Worm (Caenorhabditis elegans): ENCODE results near the gene chch-3.

Gene chch-3

ce11 chrII:9416381-9417276 lies at the start of gene chch-3, which contains the start of gene gss-1:
TSS of gene chch-3 (plus strand) at chrII:9417013.
TSS of gene gss-1 (minus strand) at chrII:9416431.
- no peak for TF ChIP-seq tra-4 (tag; optimal IDR thresholded peaks at IDR 0.05)
- TF ChIP-seq flt-1 (GFP tag; IDR thresholded peaks at IDR 0.05), result no peak
- TF ChIP-seq tbx-37 (GFP tag; conservative IDR thresholded peaks at IDR 0.05), result no peak
- TF ChIP-seq scrt-1 (GFP tag; IDR thresholded peaks at IDR 0.05), result no peak
- TF ChIP-seq sea-1 (GFP tag; conservative IDR thresholded peaks at IDR 0.05), result no peak
- TF ChIP-seq aly-1 (tag; optimal IDR thresholded peaks at IDR 0.05), result no peak
- no peak for TF ChIP-seq ceh-13 (GFP tag; optimal IDR thresholded peaks at IDR 0.05)
- TF ChIP-seq B0310.2 (tag; optimal IDR thresholded peaks at IDR 0.05), result no peak
- no peak for TF ChIP-seq hnd-1 (tag; optimal IDR thresholded peaks at IDR 0.05)
- no peak for TF ChIP-seq hmbx-1 (tag; optimal IDR thresholded peaks at IDR 0.05)
- TF ChIP-seq tbx-11 (GFP tag; IDR thresholded peaks at IDR 0.05), result no peak
- TF ChIP-seq F13C5.2 (tag; optimal IDR thresholded peaks at IDR 0.05), result no peak

DNA sequence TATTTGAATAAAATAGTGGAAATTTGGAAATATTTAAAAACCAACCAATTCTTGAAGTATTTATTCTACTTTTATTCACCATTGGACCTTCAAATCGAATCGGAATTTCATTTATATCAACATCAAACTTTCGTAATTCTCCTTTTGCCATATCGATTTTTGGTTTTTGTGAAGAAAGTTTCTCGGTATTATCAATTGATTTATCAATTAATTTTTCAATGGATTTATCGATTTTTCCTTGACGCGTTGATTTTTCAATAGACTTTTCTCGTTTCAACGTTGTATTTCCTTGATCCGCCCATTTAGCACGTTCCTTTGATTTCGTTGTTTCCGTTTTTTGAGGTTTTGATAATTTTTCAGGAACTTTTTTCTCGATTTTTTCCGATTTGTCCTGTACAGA lies 47.4 kb upstream of the chch-3 start:
- TF ChIP-seq tbx-11 (GFP tag; IDR thresholded peaks at IDR 0.05), result no peak
- no peak for TF ChIP-seq F13C5.2 (tag; optimal IDR thresholded peaks at IDR 0.05)
- no peak for TF ChIP-seq ets-7 (tag; optimal IDR thresholded peaks at IDR 0.05)
- TF ChIP-seq hmg-4 (GFP tag; optimal IDR thresholded peaks at IDR 0.05), result no peak
- TF ChIP-seq ama-1 (optimal IDR thresholded peaks at IDR 0.05), result no peak
- no peak for TF ChIP-seq scrt-1 (GFP tag; IDR thresholded peaks at IDR 0.05)
- TF ChIP-seq ceh-13 (GFP tag; optimal IDR thresholded peaks at IDR 0.05), result no peak
- TF ChIP-seq tra-4 (tag; optimal IDR thresholded peaks at IDR 0.05), result no peak
- TF ChIP-seq ceh-36 (tag; optimal IDR thresholded peaks at IDR 0.05), result no peak

DNA sequence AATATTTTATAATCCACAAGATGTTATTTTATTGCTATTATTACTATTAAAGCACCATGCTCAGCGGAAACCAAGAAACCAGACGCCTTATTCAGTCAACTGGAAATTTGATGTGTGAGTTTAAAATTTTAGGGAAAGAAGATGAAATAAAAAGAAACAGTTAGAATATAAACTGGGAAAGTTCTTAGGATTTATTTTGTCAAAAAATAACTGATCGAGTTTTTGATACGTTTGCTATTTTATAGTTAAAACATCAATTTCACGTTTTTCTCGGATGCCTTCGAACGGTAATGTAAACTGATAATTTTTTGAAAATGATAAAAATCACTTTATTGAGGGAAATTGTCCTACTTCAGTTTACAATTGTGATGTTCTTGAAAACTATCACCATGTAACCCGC lies 44.4 kb upstream of the chch-3 start, which contains the start of gene C06C3.3:
TSS of gene C06C3.3 (minus strand) at position 101 of the 400 bp plus-strand sequence.
- TF ChIP-seq aly-1 (tag; optimal IDR thresholded peaks at IDR 0.05) (no peak), scrt-1 (GFP tag; IDR thresholded peaks at IDR 0.05) (no peak), ceh-13 (GFP tag; optimal IDR thresholded peaks at IDR 0.05) (no peak), B0310.2 (tag; optimal IDR thresholded peaks at IDR 0.05) (no peak), ets-7 (tag; optimal IDR thresholded peaks at IDR 0.05) (no peak), tbx-11 (GFP tag; IDR thresholded peaks at IDR 0.05) (no peak), F13C5.2 (tag; optimal IDR thresholded peaks at IDR 0.05) (no peak), hmg-4 (GFP tag; optimal IDR thresholded peaks at IDR 0.05) (no peak), tbx-37 (GFP tag; conservative IDR thresholded peaks at IDR 0.05) (no peak), hnd-1 (tag; optimal IDR thresholded peaks at IDR 0.05) (no peak), pes-1 (GFP tag; IDR thresholded peaks at IDR 0.05) (no peak), ceh-36 (tag; optimal IDR thresholded peaks at IDR 0.05) (no peak), tra-4 (tag; optimal IDR thresholded peaks at IDR 0.05) (no peak)

DNA sequence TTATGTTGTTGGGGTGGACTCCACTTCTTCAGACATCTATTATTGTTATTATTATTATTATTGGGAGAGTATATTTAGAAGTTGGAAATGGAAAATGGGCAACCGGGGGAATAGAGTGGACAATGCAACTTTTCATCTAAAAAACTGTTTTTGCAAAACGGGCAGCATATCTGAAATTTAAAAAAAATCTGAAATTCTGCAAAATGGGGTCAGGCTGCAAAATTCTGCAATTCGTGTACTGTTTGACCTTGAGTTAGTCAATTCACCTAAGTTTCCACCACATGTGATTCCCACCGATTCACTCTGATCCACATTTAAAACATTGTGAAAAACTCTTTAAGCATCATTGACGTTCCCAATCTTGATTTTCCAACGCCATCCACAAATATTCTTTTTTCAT lies 43.8 kb upstream of the chch-3 start, which contains the start of gene C06C3.4:
TSS of gene C06C3.4 (plus strand) at position 301 of the 400 bp plus-strand sequence.
- no peak for TF ChIP-seq ceh-13 (GFP tag; optimal IDR thresholded peaks at IDR 0.05)

- TF ChIP-seq tbx-11 (GFP tag; IDR thresholded peaks at IDR 0.05) (no peak), ets-7 (tag; optimal IDR thresholded peaks at IDR 0.05) (no peak), tbx-37 (GFP tag; conservative IDR thresholded peaks at IDR 0.05) (no peak), pes-1 (GFP tag; IDR thresholded peaks at IDR 0.05) (no peak), ama-1 (optimal IDR thresholded peaks at IDR 0.05) (no peak), sea-1 (GFP tag; conservative IDR thresholded peaks at IDR 0.05) (no peak), tra-4 (tag; optimal IDR thresholded peaks at IDR 0.05) (no peak), hnd-1 (tag; optimal IDR thresholded peaks at IDR 0.05) (no peak), hmbx-1 (tag; optimal IDR thresholded peaks at IDR 0.05) (no peak), F13C5.2 (tag; optimal IDR thresholded peaks at IDR 0.05) (no peak), aly-1 (tag; optimal IDR thresholded peaks at IDR 0.05) (no peak), scrt-1 (GFP tag; IDR thresholded peaks at IDR 0.05) (no peak), ceh-13 (GFP tag; optimal IDR thresholded peaks at IDR 0.05) (no peak), ceh-36 (tag; optimal IDR thresholded peaks at IDR 0.05) (no peak), hmg-4 (GFP tag; optimal IDR thresholded peaks at IDR 0.05) (no peak), flt-1 (GFP tag; IDR thresholded peaks at IDR 0.05) (no peak), B0310.2 (tag; optimal IDR thresholded peaks at IDR 0.05) (no peak)
Observed at ce11 chrII:9374807-9375206, 42.0 kb upstream of the chch-3 start, which contains the start of gene C06C3.12. TSS of gene C06C3.12 (plus strand) at chrII:9375107.

- TF ChIP-seq hnd-1 (tag; optimal IDR thresholded peaks at IDR 0.05), result no peak
- no peak for TF ChIP-seq ceh-13 (GFP tag; optimal IDR thresholded peaks at IDR 0.05)
- TF ChIP-seq tra-4 (tag; optimal IDR thresholded peaks at IDR 0.05), result no peak
- no peak for TF ChIP-seq ama-1 (optimal IDR thresholded peaks at IDR 0.05)
- TF ChIP-seq aly-1 (tag; optimal IDR thresholded peaks at IDR 0.05), result no peak
- no peak for TF ChIP-seq flt-1 (GFP tag; IDR thresholded peaks at IDR 0.05)
- no peak for TF ChIP-seq ets-7 (tag; optimal IDR thresholded peaks at IDR 0.05)
- no peak for TF ChIP-seq scrt-1 (GFP tag; IDR thresholded peaks at IDR 0.05)
- no peak for TF ChIP-seq sea-1 (GFP tag; conservative IDR thresholded peaks at IDR 0.05)
- TF ChIP-seq hmg-4 (GFP tag; optimal IDR thresholded peaks at IDR 0.05), result no peak
- no peak for TF ChIP-seq tbx-11 (GFP tag; IDR thresholded peaks at IDR 0.05)
- TF ChIP-seq F13C5.2 (tag; optimal IDR thresholded peaks at IDR 0.05), result no peak
- TF ChIP-seq ceh-36 (tag; optimal IDR thresholded peaks at IDR 0.05), result no peak
- TF ChIP-seq hmbx-1 (tag; optimal IDR thresholded peaks at IDR 0.05), result no peak
- no peak for TF ChIP-seq tbx-37 (GFP tag; conservative IDR thresholded peaks at IDR 0.05)
- TF ChIP-seq pes-1 (GFP tag; IDR thresholded peaks at IDR 0.05), result no peak
- no peak for TF ChIP-seq B0310.2 (tag; optimal IDR thresholded peaks at IDR 0.05)
Observed at ce11 chrII:9377158-9377557, 39.7 kb upstream of the chch-3 start, which contains the start of gene C06C3.10. TSS of gene C06C3.10 (minus strand) at chrII:9377258.

- TF ChIP-seq ceh-13 (GFP tag; optimal IDR thresholded peaks at IDR 0.05), result no peak
- no peak for TF ChIP-seq ama-1 (optimal IDR thresholded peaks at IDR 0.05)
- TF ChIP-seq flt-1 (GFP tag; IDR thresholded peaks at IDR 0.05), result no peak
- no peak for TF ChIP-seq tbx-37 (GFP tag; conservative IDR thresholded peaks at IDR 0.05)
- no peak for TF ChIP-seq aly-1 (tag; optimal IDR thresholded peaks at IDR 0.05)
- no peak for TF ChIP-seq B0310.2 (tag; optimal IDR thresholded peaks at IDR 0.05)
- TF ChIP-seq tbx-11 (GFP tag; IDR thresholded peaks at IDR 0.05), result no peak
- no peak for TF ChIP-seq pes-1 (GFP tag; IDR thresholded peaks at IDR 0.05)
- no peak for TF ChIP-seq hmbx-1 (tag; optimal IDR thresholded peaks at IDR 0.05)
- TF ChIP-seq tra-4 (tag; optimal IDR thresholded peaks at IDR 0.05), result no peak
- no peak for TF ChIP-seq scrt-1 (GFP tag; IDR thresholded peaks at IDR 0.05)
- no peak for TF ChIP-seq hnd-1 (tag; optimal IDR thresholded peaks at IDR 0.05)
- TF ChIP-seq hmg-4 (GFP tag; optimal IDR thresholded peaks at IDR 0.05), result no peak
- no peak for TF ChIP-seq sea-1 (GFP tag; conservative IDR thresholded peaks at IDR 0.05)
- no peak for TF ChIP-seq ets-7 (tag; optimal IDR thresholded peaks at IDR 0.05)
- no peak for TF ChIP-seq F13C5.2 (tag; optimal IDR thresholded peaks at IDR 0.05)
- no peak for TF ChIP-seq ceh-36 (tag; optimal IDR thresholded peaks at IDR 0.05)
Observed at ce11 chrII:9378174-9378573, 38.6 kb upstream of the chch-3 start.

All from whole organism, early embryonic.